Comparison of ENCODE assay signal across 1 fruit fly cellular context in the genomic region with DNA sequence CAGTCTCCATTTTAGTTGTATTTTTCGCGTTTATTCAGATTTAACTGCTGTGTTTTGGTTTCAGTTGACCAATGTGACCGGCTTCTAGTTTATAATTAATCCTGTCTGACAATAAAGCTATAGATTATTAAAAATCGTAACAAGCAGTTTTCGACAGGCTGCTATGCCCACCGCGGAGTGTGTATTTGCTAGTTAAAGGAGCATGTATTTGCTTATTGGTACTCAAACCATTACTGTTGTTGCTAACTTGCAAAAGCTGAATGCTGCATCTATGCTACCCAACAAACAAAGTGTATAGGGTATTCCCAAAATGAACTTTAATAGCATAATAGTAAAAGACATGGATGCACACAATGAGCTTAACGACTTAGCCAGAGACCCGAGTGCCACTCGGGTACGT.
TF ChIP-seq lines count a peak whose summit lies in the region.

A gene (minus strand): TSS at position 100 of the 400 bp plus-strand sequence.

TF ChIP-seq in whole organism, embryonic, 481 proteins besides CTCF, POLR2A, EP300 and RAD21 (continued from another document and continues in another):
- no peak for TF ChIP-seq CG9727 (GFP tag; optimal IDR thresholded peaks at IDR 0.05; lab: Kevin White, UChicago)
- TF ChIP-seq Aef1 (GFP tag; IDR thresholded peaks at IDR 0.05; lab: Robert Waterston, UW), result no peak
- TF ChIP-seq Bteb2 (GFP tag; optimal IDR thresholded peaks at IDR 0.05; lab: Kevin White, UChicago), result peak; percentile 4
- peak; percentile 32 for TF ChIP-seq CG13775 (GFP tag; optimal IDR thresholded peaks at IDR 0.05; lab: Kevin White, UChicago)
- TF ChIP-seq CG12219 (GFP tag; optimal IDR thresholded peaks at IDR 0.05; lab: Kevin White, UChicago), result no peak
- TF ChIP-seq zfh2 (GFP tag; optimal IDR thresholded peaks at IDR 0.05; lab: Kevin White, UChicago), result peak; percentile 63
- no peak for TF ChIP-seq ap (GFP tag; IDR thresholded peaks at IDR 0.05; lab: Robert Waterston, UW)
- peak; percentile 84 for TF ChIP-seq Hmr (GFP tag; optimal IDR thresholded peaks at IDR 0.05; lab: Kevin White, UChicago)
- peak; percentile 30 for TF ChIP-seq Xbp1 (GFP tag; optimal IDR thresholded peaks at IDR 0.05; lab: Kevin White, UChicago)
- peak; percentile 34 for TF ChIP-seq Hr3 (GFP tag; optimal IDR thresholded peaks at IDR 0.05; lab: Kevin White, UChicago)
- TF ChIP-seq CG1024 (GFP tag; IDR thresholded peaks at IDR 0.05; lab: Robert Waterston, UW), result no peak
- no peak for TF ChIP-seq cg (GFP tag; optimal IDR thresholded peaks at IDR 0.05; lab: Kevin White, UChicago)
- TF ChIP-seq crol (GFP tag; IDR thresholded peaks at IDR 0.05; lab: Robert Waterston, UW), result no peak
- TF ChIP-seq CG10209 (GFP tag; optimal IDR thresholded peaks at IDR 0.05; lab: Kevin White, UChicago), result peak; percentile 20
- TF ChIP-seq pum (GFP tag; optimal IDR thresholded peaks at IDR 0.05; lab: Kevin White, UChicago), result peak; percentile 36
- TF ChIP-seq CG2116 (GFP tag; optimal IDR thresholded peaks at IDR 0.05; lab: Kevin White, UChicago), result peak; percentile 26
- no peak for TF ChIP-seq Dll (GFP tag; IDR thresholded peaks at IDR 0.05; lab: Robert Waterston, UW; ENCODE audit: partially characterized antibody)
- TF ChIP-seq croc (GFP tag; conservative IDR thresholded peaks at IDR 0.05; lab: Robert Waterston, UW), result no peak
- peak; percentile 56 for TF ChIP-seq pnt (GFP tag; optimal IDR thresholded peaks at IDR 0.05; lab: Kevin White, UChicago)
- TF ChIP-seq h (optimal IDR thresholded peaks at IDR 0.05; lab: Kevin White, UChicago), result no peak
- TF ChIP-seq CHES-1-like (GFP tag; optimal IDR thresholded peaks at IDR 0.05; lab: Kevin White, UChicago), result peak; percentile 83
- TF ChIP-seq mirr (GFP tag; optimal IDR thresholded peaks at IDR 0.05; lab: Kevin White, UChicago), result peak; percentile 24
- peak; percentile 36 for TF ChIP-seq CG7928 (GFP tag; optimal IDR thresholded peaks at IDR 0.05; lab: Kevin White, UChicago)
- TF ChIP-seq slou (GFP tag; optimal IDR thresholded peaks at IDR 0.05; lab: Kevin White, UChicago), result no peak
- TF ChIP-seq CG9215 (GFP tag; IDR thresholded peaks at IDR 0.05; lab: Robert Waterston, UW), result peak; percentile 50
- no peak for TF ChIP-seq CG5245 (GFP tag; optimal IDR thresholded peaks at IDR 0.05; lab: Kevin White, UChicago)
- no peak for TF ChIP-seq CG10274 (GFP tag; optimal IDR thresholded peaks at IDR 0.05; lab: Kevin White, UChicago)
- TF ChIP-seq C15 (GFP tag; IDR thresholded peaks at IDR 0.05; lab: Robert Waterston, UW), result no peak
- TF ChIP-seq CrebB (tag; optimal IDR thresholded peaks at IDR 0.05; lab: Kevin White, UChicago), result no peak
- TF ChIP-seq Elba2 (GFP tag; optimal IDR thresholded peaks at IDR 0.05; lab: Kevin White, UChicago), result no peak
- TF ChIP-seq Dp (GFP tag; optimal IDR thresholded peaks at IDR 0.05; lab: Kevin White, UChicago), result peak; percentile 43
- no peak for TF ChIP-seq ATbp (GFP tag; optimal IDR thresholded peaks at IDR 0.05; lab: Kevin White, UChicago)
- TF ChIP-seq odd (GFP tag; optimal IDR thresholded peaks at IDR 0.05; lab: Kevin White, UChicago), result no peak
- TF ChIP-seq cad (GFP tag; optimal IDR thresholded peaks at IDR 0.05; lab: Kevin White, UChicago), result no peak
- TF ChIP-seq CG7963 (GFP tag; IDR thresholded peaks at IDR 0.05; lab: Robert Waterston, UW; ENCODE audit: partially characterized antibody), result no peak
- peak; percentile 77 for TF ChIP-seq CG9609 (GFP tag; optimal IDR thresholded peaks at IDR 0.05; lab: Kevin White, UChicago)
- TF ChIP-seq CG11093 (GFP tag; IDR thresholded peaks at IDR 0.05; lab: Robert Waterston, UW), result no peak
- no peak for TF ChIP-seq CG12104 (GFP tag; optimal IDR thresholded peaks at IDR 0.05; lab: Kevin White, UChicago)
- TF ChIP-seq pho (GFP tag; optimal IDR thresholded peaks at IDR 0.05; lab: Kevin White, UChicago), result peak; percentile 59
- TF ChIP-seq CG1792 (GFP tag; optimal IDR thresholded peaks at IDR 0.05; lab: Kevin White, UChicago), result peak; percentile 49
- TF ChIP-seq Opbp (GFP tag; IDR thresholded peaks at IDR 0.05; lab: Robert Waterston, UW; ENCODE audit: partially characterized antibody), result peak; percentile 80
- 0 out of 3 replicates have a peak, but pooled peaks have one; percentile 35 for TF ChIP-seq otp (GFP tag; IDR thresholded peaks at IDR 0.05; lab: Robert Waterston, UW)
- no peak for TF ChIP-seq pros (GFP tag; optimal IDR thresholded peaks at IDR 0.05; lab: Kevin White, UChicago)
- TF ChIP-seq Ets65A (GFP tag; lab: Kevin White, UChicago), result peak; percentile 98
- TF ChIP-seq so (GFP tag; IDR thresholded peaks at IDR 0.05; lab: Robert Waterston, UW), result 0 out of 3 replicates have a peak, but pooled peaks have one; percentile 36
- no peak for TF ChIP-seq CG15479 (GFP tag; optimal IDR thresholded peaks at IDR 0.05; lab: Kevin White, UChicago)
- no peak for TF ChIP-seq Hand (GFP tag; optimal IDR thresholded peaks at IDR 0.05; lab: Kevin White, UChicago)
- peak; percentile 38 for TF ChIP-seq Antp (GFP tag; optimal IDR thresholded peaks at IDR 0.05; lab: Kevin White, UChicago)
- TF ChIP-seq Hsf (GFP tag; optimal IDR thresholded peaks at IDR 0.05; lab: Kevin White, UChicago), result peak; percentile 47
- TF ChIP-seq bab2 (GFP tag; optimal IDR thresholded peaks at IDR 0.05; lab: Kevin White, UChicago), result no peak
- TF ChIP-seq YL-1 (GFP tag; optimal IDR thresholded peaks at IDR 0.05; lab: Kevin White, UChicago), result peak; percentile 48
- no peak for TF ChIP-seq CG3726 (GFP tag; IDR thresholded peaks at IDR 0.05; lab: Robert Waterston, UW)
- TF ChIP-seq CG34224 (GFP tag; IDR thresholded peaks at IDR 0.05; lab: Robert Waterston, UW; ENCODE audit: partially characterized antibody), result no peak
- TF ChIP-seq CG14050 (GFP tag; IDR thresholded peaks at IDR 0.05; lab: Robert Waterston, UW), result no peak
- TF ChIP-seq hkb (optimal IDR thresholded peaks at IDR 0.05; lab: Kevin White, UChicago), result no peak
- TF ChIP-seq hkb (GFP tag; IDR thresholded peaks at IDR 0.05; lab: Robert Waterston, UW), result peak; percentile 48; the same call in 1 of the 2 replicates
- TF ChIP-seq D19A (tag; optimal IDR thresholded peaks at IDR 0.05; lab: Kevin White, UChicago), result no peak
- no peak for TF ChIP-seq Doc3 (GFP tag; IDR thresholded peaks at IDR 0.05; lab: Robert Waterston, UW; ENCODE audit: partially characterized antibody)
- no peak for TF ChIP-seq CG31388 (GFP tag; optimal IDR thresholded peaks at IDR 0.05; lab: Kevin White, UChicago)
- TF ChIP-seq CG6689 (GFP tag; IDR thresholded peaks at IDR 0.05; lab: Robert Waterston, UW), result no peak
- TF ChIP-seq CG3847 (GFP tag; IDR thresholded peaks at IDR 0.05; lab: Robert Waterston, UW), result peak; percentile 81
- no peak for TF ChIP-seq CkIIα-i1 (GFP tag; IDR thresholded peaks at IDR 0.05; lab: Robert Waterston, UW)
- no peak for TF ChIP-seq psq (GFP tag; optimal IDR thresholded peaks at IDR 0.05; lab: Kevin White, UChicago)
- TF ChIP-seq Deaf1 (tag; optimal IDR thresholded peaks at IDR 0.05; lab: Kevin White, UChicago), result peak; percentile 43
- no peak for TF ChIP-seq E2f1 (GFP tag; IDR thresholded peaks at IDR 0.05; lab: Robert Waterston, UW)
- peak; percentile 4 for TF ChIP-seq fd3F (GFP tag; optimal IDR thresholded peaks at IDR 0.05; lab: Kevin White, UChicago)
- TF ChIP-seq CG8281 (tag; optimal IDR thresholded peaks at IDR 0.05; lab: Kevin White, UChicago), result no peak
- TF ChIP-seq CG8765 (GFP tag; IDR thresholded peaks at IDR 0.05; lab: Robert Waterston, UW), result no peak
- TF ChIP-seq aop (GFP tag; IDR thresholded peaks at IDR 0.05; lab: Robert Waterston, UW), result no peak
- TF ChIP-seq bbx (GFP tag; IDR thresholded peaks at IDR 0.05; lab: Robert Waterston, UW; ENCODE audit: partially characterized antibody), result no peak
- peak; percentile 48 for TF ChIP-seq CG15696 (tag; optimal IDR thresholded peaks at IDR 0.05; lab: Kevin White, UChicago)
- no peak for TF ChIP-seq ash1 (GFP tag; optimal IDR thresholded peaks at IDR 0.05; lab: Kevin White, UChicago)
- TF ChIP-seq CG8089 (GFP tag; optimal IDR thresholded peaks at IDR 0.05; lab: Kevin White, UChicago), result no peak
- TF ChIP-seq dmrt99B (tag; optimal IDR thresholded peaks at IDR 0.05; lab: Kevin White, UChicago), result no peak
- peak; percentile 55 for TF ChIP-seq jumu (GFP tag; optimal IDR thresholded peaks at IDR 0.05; lab: Kevin White, UChicago)
- TF ChIP-seq scrt (GFP tag; optimal IDR thresholded peaks at IDR 0.05; lab: Kevin White, UChicago), result no peak
- no peak for TF ChIP-seq CG2202 (tag; optimal IDR thresholded peaks at IDR 0.05; lab: Kevin White, UChicago)
- no peak for TF ChIP-seq CG17568 (GFP tag; optimal IDR thresholded peaks at IDR 0.05; lab: Kevin White, UChicago)
- TF ChIP-seq chm (GFP tag; IDR thresholded peaks at IDR 0.05; lab: Robert Waterston, UW), result no peak
- no peak for TF ChIP-seq Ada2b (GFP tag; IDR thresholded peaks at IDR 0.05; lab: Robert Waterston, UW)
- TF ChIP-seq CG12391 (tag; optimal IDR thresholded peaks at IDR 0.05; lab: Kevin White, UChicago), result no peak
- no peak for TF ChIP-seq gcm2 (GFP tag; optimal IDR thresholded peaks at IDR 0.05; lab: Kevin White, UChicago)
- no peak for TF ChIP-seq CG10959 (GFP tag; IDR thresholded peaks at IDR 0.05; lab: Robert Waterston, UW)
- no peak for TF ChIP-seq fd102C (GFP tag; optimal IDR thresholded peaks at IDR 0.05; lab: Kevin White, UChicago)
- no peak for TF ChIP-seq CG2875 (GFP tag; optimal IDR thresholded peaks at IDR 0.05; lab: Kevin White, UChicago)
- no peak for TF ChIP-seq br (optimal IDR thresholded peaks at IDR 0.05; lab: Kevin White, UChicago)
- peak; percentile 1 for TF ChIP-seq CG17359 (tag; optimal IDR thresholded peaks at IDR 0.05; lab: Kevin White, UChicago)
- peak; percentile 8 for TF ChIP-seq CG14965 (GFP tag; optimal IDR thresholded peaks at IDR 0.05; lab: Kevin White, UChicago; ENCODE audit: borderline replicate concordance)
- no peak; the same call in 1 of the 2 replicates for TF ChIP-seq cas (GFP tag; IDR thresholded peaks at IDR 0.05; lab: Robert Waterston, UW)
- TF ChIP-seq stc (GFP tag; IDR thresholded peaks at IDR 0.05; lab: Robert Waterston, UW), result no peak
- no peak for TF ChIP-seq CG6854 (GFP tag; optimal IDR thresholded peaks at IDR 0.05; lab: Kevin White, UChicago)
- TF ChIP-seq run (tag; optimal IDR thresholded peaks at IDR 0.05; lab: Kevin White, UChicago), result no peak
- TF ChIP-seq CG6254 (GFP tag; optimal IDR thresholded peaks at IDR 0.05; lab: Kevin White, UChicago), result no peak
- TF ChIP-seq Rfx (GFP tag; IDR thresholded peaks at IDR 0.05; lab: Robert Waterston, UW), result peak; percentile 81
- peak; percentile 28 for TF ChIP-seq CG4282 (GFP tag; optimal IDR thresholded peaks at IDR 0.05; lab: Kevin White, UChicago)
- TF ChIP-seq CG9817 (tag; optimal IDR thresholded peaks at IDR 0.05; lab: Kevin White, UChicago), result peak; percentile 55
- TF ChIP-seq Sin3A (optimal IDR thresholded peaks at IDR 0.05; lab: Kevin White, UChicago), result peak; percentile 85
- peak; percentile 20 for TF ChIP-seq ems (GFP tag; optimal IDR thresholded peaks at IDR 0.05; lab: Kevin White, UChicago)
- peak; percentile 59 for TF ChIP-seq mam (GFP tag; optimal IDR thresholded peaks at IDR 0.05; lab: Kevin White, UChicago)
- TF ChIP-seq disco-r (GFP tag; optimal IDR thresholded peaks at IDR 0.05; lab: Kevin White, UChicago), result peak; percentile 14
- TF ChIP-seq Ssrp (tag; optimal IDR thresholded peaks at IDR 0.05; lab: Kevin White, UChicago), result no peak
- peak; percentile 69 for TF ChIP-seq CG13624 (GFP tag; optimal IDR thresholded peaks at IDR 0.05; lab: Kevin White, UChicago)
- no peak for TF ChIP-seq nerfin-2 (GFP tag; IDR thresholded peaks at IDR 0.05; lab: Robert Waterston, UW; ENCODE audit: partially characterized antibody)
- TF ChIP-seq tll (GFP tag; optimal IDR thresholded peaks at IDR 0.05; lab: Kevin White, UChicago), result no peak
- TF ChIP-seq CG10979 (tag; optimal IDR thresholded peaks at IDR 0.05; lab: Kevin White, UChicago), result no peak
- peak; percentile 66; the same call in 1 of the 3 replicates for TF ChIP-seq ci (GFP tag; IDR thresholded peaks at IDR 0.05; lab: Robert Waterston, UW)
- TF ChIP-seq Hr78 (GFP tag; optimal IDR thresholded peaks at IDR 0.05; lab: Kevin White, UChicago), result no peak
- peak; percentile 61 for TF ChIP-seq fu2 (GFP tag; optimal IDR thresholded peaks at IDR 0.05; lab: Kevin White, UChicago)
- no peak for TF ChIP-seq hbn (GFP tag; IDR thresholded peaks at IDR 0.05; lab: Robert Waterston, UW; ENCODE audit: partially characterized antibody)
- peak; percentile 48; the same call in 1 of the 2 replicates for TF ChIP-seq CG14014 (GFP tag; IDR thresholded peaks at IDR 0.05; lab: Robert Waterston, UW)
- TF ChIP-seq Dek (tag; optimal IDR thresholded peaks at IDR 0.05; lab: Kevin White, UChicago), result peak; percentile 73
- TF ChIP-seq CG17328 (GFP tag; IDR thresholded peaks at IDR 0.05; lab: Robert Waterston, UW), result no peak
- 0 out of 2 replicates have a peak, but pooled peaks have one; percentile 10 for TF ChIP-seq CG32767 (GFP tag; IDR thresholded peaks at IDR 0.05; lab: Robert Waterston, UW)
- peak; percentile 57; the same call in 1 of the 3 replicates for TF ChIP-seq Mrtf (GFP tag; IDR thresholded peaks at IDR 0.05; lab: Robert Waterston, UW)
- no peak for TF ChIP-seq CG6683 (GFP tag; optimal IDR thresholded peaks at IDR 0.05; lab: Kevin White, UChicago)
- TF ChIP-seq Abd-B (GFP tag; optimal IDR thresholded peaks at IDR 0.05; lab: Kevin White, UChicago), result peak; percentile 94
- no peak for TF ChIP-seq Bgb (GFP tag; IDR thresholded peaks at IDR 0.05; lab: Robert Waterston, UW; ENCODE audit: partially characterized antibody)
- no peak for TF ChIP-seq CG5180 (GFP tag; optimal IDR thresholded peaks at IDR 0.05; lab: Kevin White, UChicago)
- no peak for TF ChIP-seq klu (GFP tag; IDR thresholded peaks at IDR 0.05; lab: Robert Waterston, UW)
- TF ChIP-seq CG2120 (GFP tag; optimal IDR thresholded peaks at IDR 0.05; lab: Kevin White, UChicago), result peak; percentile 76
- TF ChIP-seq p53 (GFP tag; optimal IDR thresholded peaks at IDR 0.05; lab: Kevin White, UChicago), result peak; percentile 56
- peak; percentile 72 for TF ChIP-seq CG14710 (tag; optimal IDR thresholded peaks at IDR 0.05; lab: Kevin White, UChicago)
- no peak for TF ChIP-seq CG30431 (GFP tag; optimal IDR thresholded peaks at IDR 0.05; lab: Kevin White, UChicago)
- TF ChIP-seq CG17802 (tag; optimal IDR thresholded peaks at IDR 0.05; lab: Kevin White, UChicago), result no peak
- TF ChIP-seq Max (GFP tag; optimal IDR thresholded peaks at IDR 0.05; lab: Kevin White, UChicago), result peak; percentile 89
- peak; percentile 58 for TF ChIP-seq NC2β (GFP tag; optimal IDR thresholded peaks at IDR 0.05; lab: Kevin White, UChicago)
- no peak for TF ChIP-seq CG18476 (GFP tag; optimal IDR thresholded peaks at IDR 0.05; lab: Kevin White, UChicago)
- TF ChIP-seq Fer3 (tag; optimal IDR thresholded peaks at IDR 0.05; lab: Kevin White, UChicago), result peak; percentile 45
- no peak; the same call in 1 of the 2 replicates for TF ChIP-seq lmd (GFP tag; IDR thresholded peaks at IDR 0.05; lab: Robert Waterston, UW)
